Worm (Caenorhabditis elegans) whole organism, young adult: ENCODE measurements around the gene lpd-7.

Experiments used
- B0019.2 ChIP-seq: fragments of 200-800 bp; sonication (Bioruptor generic); conservative IDR thresholded peaks from 2 replicates; pipeline ENCODE4 v1.3.6; 2022; ENCODE audit warnings: missing genetic modification reagents, missing genetic modification characterization, missing compliant biosample characterization
- B0261.1 ChIP-seq: sonication (generic microtip); optimal IDR thresholded peaks from 2 replicates; lab custom pipeline; 2016; ENCODE audit warnings: mild to moderate bottlenecking, missing genetic modification characterization, moderate library complexity, missing compliant biosample characterization
- C17E4.6 ChIP-seq: fragments of 200-800 bp; sonication (Bioruptor generic); IDR thresholded peaks from 2 replicates; pipeline ENCODE4 v1.3.6; 2022; ENCODE audit warnings: missing genetic modification reagents, missing genetic modification characterization, missing compliant biosample characterization
- D2030.7 ChIP-seq: fragments of 200-800 bp; sonication (Bioruptor generic); IDR thresholded peaks from 2 replicates; pipeline ENCODE4 v1.3.6; 2022; ENCODE audit warnings: missing genetic modification reagents, missing genetic modification characterization, missing compliant biosample characterization
- F33H1.4 ChIP-seq: fragments of 200-800 bp; sonication (Bioruptor generic); IDR thresholded peaks from 2 replicates; pipeline ENCODE4 v1.3.6; 2022; ENCODE audit warnings: missing genetic modification reagents, missing genetic modification characterization, missing compliant biosample characterization
- F49E8.2 ChIP-seq: sonication (generic microtip); optimal IDR thresholded peaks from 3 replicates; lab custom pipeline; 2017; ENCODE audit warnings: missing genetic modification characterization, mild to moderate bottlenecking, missing compliant biosample characterization, antibody characterized with exemption, moderate library complexity; ENCODE audit not compliant: insufficient read depth
- T07F8.4 ChIP-seq: sonication (generic microtip); optimal IDR thresholded peaks from 2 replicates; lab custom pipeline; 2016; ENCODE audit warnings: mild to moderate bottlenecking, missing genetic modification characterization, moderate library complexity, missing compliant biosample characterization
- Y53G8AR.9 ChIP-seq: fragments of 200-800 bp; sonication (Bioruptor generic); conservative IDR thresholded peaks from 2 replicates; pipeline ENCODE4 v1.3.6; 2022; ENCODE audit warnings: missing genetic modification reagents, missing genetic modification characterization, missing compliant biosample characterization
- Y67H2A.10 ChIP-seq: fragments of 200-800 bp; sonication (Bioruptor generic); conservative IDR thresholded peaks from 2 replicates; pipeline ENCODE4 v1.3.6; 2022; ENCODE audit warnings: missing genetic modification reagents, missing genetic modification characterization, missing compliant biosample characterization
- atf-7 ChIP-seq: sonication (generic microtip); optimal IDR thresholded peaks from 2 replicates; lab custom pipeline; 2017; ENCODE audit warnings: mild to moderate bottlenecking, missing genetic modification characterization, missing compliant biosample characterization
- attf-6 ChIP-seq: fragments of 200-800 bp; sonication (Bioruptor generic); IDR thresholded peaks from 2 replicates; pipeline ENCODE4 v1.3.6; 2022; ENCODE audit warnings: missing genetic modification reagents, missing genetic modification characterization, missing compliant biosample characterization
- bed-2 ChIP-seq: fragments of 200-800 bp; sonication (Bioruptor generic); IDR thresholded peaks from 2 replicates; pipeline ENCODE4 v1.3.6; 2022; ENCODE audit warnings: missing genetic modification reagents, missing genetic modification characterization, missing compliant biosample characterization
- cebp-1 ChIP-seq, 2 experiments: fragments of 200-800 bp in 1 of 2; sonication (Bioruptor generic) in 1 of 2; sonication (generic microtip) in 1 of 2; IDR thresholded peaks in 1 of 2; optimal IDR thresholded peaks in 1 of 2; 2 replicates each; pipeline versions ENCODE4 v1.3.6 to Lab custom; 2017 to 2022; ENCODE audit warnings: missing compliant biosample characterization in 2 of 2, missing genetic modification characterization in 2 of 2, mild to moderate bottlenecking in 1 of 2, missing genetic modification reagents in 1 of 2, moderate library complexity in 1 of 2
- cebp-2 ChIP-seq: fragments of 200-800 bp; sonication (Bioruptor generic); IDR thresholded peaks from 2 replicates; pipeline ENCODE4 v1.3.6; 2022; ENCODE audit warnings: missing genetic modification characterization, missing compliant biosample characterization
- die-1 ChIP-seq: sonication (generic microtip); optimal IDR thresholded peaks from 2 replicates; lab custom pipeline; 2016; ENCODE audit warnings: missing genotype, mild to moderate bottlenecking, missing genetic modification characterization, missing compliant biosample characterization
- dox-1 ChIP-seq: fragments of 200-800 bp; sonication (Bioruptor generic); IDR thresholded peaks from 2 replicates; pipeline ENCODE4 v1.3.6; 2022; ENCODE audit warnings: missing genetic modification reagents, missing genetic modification characterization, missing compliant biosample characterization
- efl-1 ChIP-seq: fragments of 150-350 bp; optimal IDR thresholded peaks from 2 replicates; lab custom pipeline; 2014; ENCODE audit warnings: missing biosample characterization, missing genetic modification reagents, missing genetic modification characterization
- him-1 ChIP-seq: sonication (generic microtip); optimal IDR thresholded peaks from 2 replicates; lab custom pipeline; 2016; ENCODE audit warnings: missing genotype, missing genetic modification reagents, missing genetic modification characterization, missing compliant biosample characterization
- hlh-26 ChIP-seq: fragments of 200-800 bp; sonication (Bioruptor generic); conservative IDR thresholded peaks from 2 replicates; pipeline ENCODE4 v1.3.6; 2022; ENCODE audit warnings: missing genetic modification reagents, missing genetic modification characterization, missing compliant biosample characterization
- hmg-1.2 ChIP-seq: fragments of 200-800 bp; sonication (Bioruptor generic); IDR thresholded peaks from 2 replicates; pipeline ENCODE4 v1.3.6; 2022; ENCODE audit warnings: missing genetic modification reagents, missing genetic modification characterization, missing compliant biosample characterization
- lir-1 ChIP-seq: fragments of 200-800 bp; sonication (Bioruptor generic); conservative IDR thresholded peaks from 2 replicates; pipeline ENCODE4 v1.3.6; 2022; ENCODE audit warnings: missing genetic modification reagents, missing genetic modification characterization, missing compliant biosample characterization
- madf-6 ChIP-seq: fragments of 200-800 bp; sonication (Bioruptor generic); IDR thresholded peaks from 2 replicates; pipeline ENCODE4 v1.3.6; 2022; ENCODE audit warnings: missing genetic modification reagents, missing genetic modification characterization, missing compliant biosample characterization
- mes-4 ChIP-seq: sonication (generic microtip); optimal IDR thresholded peaks from 2 replicates; lab custom pipeline; 2016; ENCODE audit warnings: missing genotype, missing genetic modification characterization, missing compliant biosample characterization
- nfyb-1 ChIP-seq: fragments of 200-800 bp; sonication (Bioruptor generic); IDR thresholded peaks from 2 replicates; pipeline ENCODE4 v1.3.6; 2022; ENCODE audit warnings: missing genetic modification reagents, missing genetic modification characterization, missing compliant biosample characterization
- nhr-120 ChIP-seq: fragments of 200-800 bp; sonication (Bioruptor generic); IDR thresholded peaks from 2 replicates; pipeline ENCODE4 v1.3.6; 2022; ENCODE audit warnings: missing genetic modification characterization, missing compliant biosample characterization
- nhr-179 ChIP-seq: sonication (generic microtip); optimal IDR thresholded peaks from 2 replicates; lab custom pipeline; 2016; ENCODE audit warnings: mild to moderate bottlenecking, missing genetic modification characterization, missing compliant biosample characterization
- pbrm-1 ChIP-seq: fragments of 200-800 bp; sonication (Bioruptor generic); IDR thresholded peaks from 2 replicates; pipeline ENCODE4 v1.3.6; 2022; ENCODE audit warnings: missing genetic modification reagents, missing genetic modification characterization, missing compliant biosample characterization
- sdz-38 ChIP-seq: sonication (generic microtip); optimal IDR thresholded peaks from 2 replicates; lab custom pipeline; 2016; ENCODE audit warnings: missing genotype, missing genetic modification characterization, missing compliant biosample characterization
- snpc-1.1 ChIP-seq: sonication (generic microtip); optimal IDR thresholded peaks from 2 replicates; lab custom pipeline; 2017; ENCODE audit warnings: missing genetic modification characterization, mild to moderate bottlenecking, missing compliant biosample characterization, antibody characterized with exemption, moderate library complexity, missing genotype, missing genetic modification reagents; ENCODE audit not compliant: insufficient read depth
- snpc-3.4 ChIP-seq: sonication (generic microtip); optimal IDR thresholded peaks from 2 replicates; lab custom pipeline; 2017; ENCODE audit warnings: missing genetic modification characterization, mild to moderate bottlenecking, missing compliant biosample characterization, antibody characterized with exemption, moderate library complexity, missing genotype, missing genetic modification reagents
- snpc-4 ChIP-seq, 5 experiments: fragments of 150-350 bp in 1 of 5; sonication (generic microtip) in 4 of 5; optimal IDR thresholded peaks; 2 replicates each; lab custom pipeline; 2014 to 2018; ENCODE audit warnings: missing genetic modification characterization in 5 of 5, missing biosample characterization in 3 of 5, antibody characterized with exemption in 2 of 5, mild to moderate bottlenecking in 2 of 5, missing compliant biosample characterization in 2 of 5, missing genotype in 2 of 5, moderate library complexity in 2 of 5, missing genetic modification reagents in 1 of 5
- zim-3 ChIP-seq: sonication (generic microtip); optimal IDR thresholded peaks from 2 replicates; lab custom pipeline; 2017; ENCODE audit warnings: mild to moderate bottlenecking, missing genetic modification characterization, moderate library complexity, missing compliant biosample characterization
- ztf-25 ChIP-seq: fragments of 200-800 bp; sonication (Bioruptor generic); IDR thresholded peaks from 2 replicates; pipeline ENCODE4 v1.3.6; 2022; ENCODE audit warnings: missing genetic modification reagents, missing genetic modification characterization, missing compliant biosample characterization
- ztf-28 ChIP-seq: fragments of 200-800 bp; sonication (Bioruptor generic); IDR thresholded peaks from 2 replicates; pipeline ENCODE4 v1.3.6; 2022; ENCODE audit warnings: missing genetic modification reagents, missing genetic modification characterization, missing compliant biosample characterization
- ztf-3 ChIP-seq: fragments of 200-800 bp; sonication (Bioruptor generic); optimal IDR thresholded peaks from 2 replicates; lab custom pipeline; 2018; ENCODE audit warnings: mild to moderate bottlenecking, missing genetic modification characterization, missing compliant biosample characterization
- ztf-6 ChIP-seq: fragments of 200-800 bp; sonication (Bioruptor generic); IDR thresholded peaks from 2 replicates; pipeline ENCODE4 v1.3.6; 2022; ENCODE audit warnings: missing genetic modification reagents, missing genetic modification characterization, missing compliant biosample characterization

lpd-7 gene

DNA sequence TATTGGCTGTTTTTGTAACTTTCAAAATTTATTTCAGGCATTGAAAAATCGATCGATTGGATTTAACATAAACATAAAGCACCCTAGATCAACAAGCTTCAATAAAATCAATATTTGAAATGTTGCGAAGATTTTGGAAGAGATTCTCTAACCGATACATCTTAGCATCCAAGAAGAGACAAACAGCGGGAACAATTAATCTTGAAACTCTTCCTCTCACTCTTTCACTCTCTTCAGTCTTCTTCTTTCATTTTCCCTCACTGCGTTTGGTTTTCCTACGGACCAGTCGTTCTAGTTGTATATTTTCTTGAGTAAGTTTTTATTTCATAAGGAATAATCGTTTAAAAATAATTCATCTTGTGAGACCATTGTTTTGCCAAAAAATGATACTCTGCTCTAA lies 40.1 kb upstream of the lpd-7 start:
- TF ChIP-seq zim-3 (tag; lab: Kevin White, UChicago), result no peak
- no peak for TF ChIP-seq mes-4 (tag; lab: Kevin White, UChicago)
- no peak for TF ChIP-seq T07F8.4 (tag; lab: Kevin White, UChicago)
- no peak for TF ChIP-seq sdz-38 (tag; lab: Kevin White, UChicago)
- TF ChIP-seq nhr-179 (tag; lab: Kevin White, UChicago), result no peak
- no peak for TF ChIP-seq hmg-1.2 (GFP tag; lab: Robert Waterston, UW)
- TF ChIP-seq die-1 (tag; lab: Kevin White, UChicago), result no peak

DNA sequence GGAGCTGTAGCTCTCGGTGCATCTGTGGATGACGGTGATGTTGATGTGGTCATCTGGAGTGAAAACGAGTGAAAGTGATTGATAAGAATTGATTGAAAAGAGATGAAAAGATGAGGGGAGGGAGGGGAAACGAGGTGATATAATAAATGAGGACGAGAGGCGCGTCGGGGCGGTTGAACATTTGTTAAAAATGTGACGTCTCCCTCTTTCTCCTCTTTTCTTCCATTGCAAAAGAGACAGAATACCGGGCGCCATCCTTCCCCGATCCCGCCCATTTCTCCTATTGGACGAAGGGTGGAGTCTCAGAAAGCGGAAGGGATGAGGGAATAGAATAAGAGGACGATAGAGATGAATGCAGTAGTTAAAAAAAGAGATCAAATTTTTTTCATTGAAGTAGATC lies 38.5 kb upstream of the lpd-7 start:
- TF ChIP-seq ztf-28 (GFP tag; lab: Robert Waterston, UW) (no peak), F49E8.2 (tag; lab: Kevin White, UChicago) (no peak), madf-6 (GFP tag; lab: Robert Waterston, UW) (no peak), nfyb-1 (GFP tag; lab: Robert Waterston, UW) (no peak), mes-4 (tag; lab: Kevin White, UChicago) (no peak), C17E4.6 (no peak), ztf-3 (GFP tag; lab: Kevin White, UChicago) (no peak), pbrm-1 (GFP tag; lab: Robert Waterston, UW) (no peak), lir-1 (no peak), snpc-3.4 (tag; lab: Kevin White, UChicago) (no peak), hlh-26 (GFP tag; lab: Robert Waterston, UW) (no peak), atf-7 (tag; lab: Kevin White, UChicago) (no peak)

DNA sequence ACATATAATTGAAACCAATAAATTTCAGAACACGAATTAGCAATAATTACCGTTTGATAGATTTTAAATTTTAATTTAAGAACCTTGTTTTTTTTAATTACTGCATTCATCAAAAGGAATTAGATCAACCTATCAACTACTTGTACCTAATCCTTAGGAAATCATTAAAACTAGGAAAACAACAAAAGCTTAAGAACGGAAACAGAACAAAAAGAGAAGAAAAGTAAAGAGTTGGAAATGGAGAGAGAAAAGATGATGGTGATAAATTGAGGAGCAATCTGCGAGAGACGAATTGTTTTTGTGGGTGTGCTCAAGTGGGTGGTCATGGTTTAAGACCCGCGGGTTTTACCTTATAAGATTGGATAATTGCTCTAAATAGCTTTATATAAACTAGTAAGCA lies 37.8 kb upstream of the lpd-7 start:
- no peak for TF ChIP-seq him-1
- no peak for TF ChIP-seq D2030.7
- TF ChIP-seq hmg-1.2 (GFP tag; lab: Robert Waterston, UW), result no peak
- TF ChIP-seq ztf-25 (GFP tag; lab: Robert Waterston, UW), result no peak
- TF ChIP-seq zim-3 (tag; lab: Kevin White, UChicago), result no peak
- TF ChIP-seq cebp-2 (GFP tag; lab: Robert Waterston, UW), result no peak
- TF ChIP-seq atf-7 (tag; lab: Kevin White, UChicago), result no peak
- no peak for TF ChIP-seq ztf-28 (GFP tag; lab: Robert Waterston, UW)
- no peak for TF ChIP-seq bed-2
- no peak for TF ChIP-seq nhr-120 (GFP tag; lab: Robert Waterston, UW)
- TF ChIP-seq cebp-1 (GFP tag; IDR thresholded peaks at IDR 0.05; lab: Robert Waterston, UW), result no peak
- no peak for TF ChIP-seq cebp-1 (tag; optimal IDR thresholded peaks at IDR 0.05; lab: Kevin White, UChicago)
- TF ChIP-seq efl-1 (GFP tag; lab: Kevin White, UChicago), result no peak

DNA sequence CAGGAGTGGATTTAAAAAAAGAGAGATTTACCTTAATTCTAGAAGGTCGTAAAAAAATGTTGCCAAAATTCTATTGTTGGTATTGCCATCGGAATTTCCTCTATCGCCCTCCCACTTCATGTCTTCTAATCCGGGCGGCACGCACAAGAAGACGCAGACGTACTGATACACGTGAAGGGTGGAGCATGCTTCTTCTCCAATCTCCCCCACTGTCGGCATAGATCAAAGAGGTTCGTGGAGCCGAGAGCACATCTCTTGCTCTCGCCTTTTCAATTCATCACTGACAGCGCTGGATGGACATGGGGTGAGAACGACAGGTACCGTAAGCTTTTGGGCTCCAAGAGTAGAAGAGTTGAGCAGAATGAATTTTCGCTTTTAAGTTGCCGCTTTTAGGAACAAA lies 36.6 kb upstream of the lpd-7 start, which contains the start of gene lin-39:
Gene lin-39 (minus strand): TSS at position 74 of the 400 bp plus-strand sequence.
- TF ChIP-seq F33H1.4 (GFP tag; lab: Robert Waterston, UW) (no peak), B0019.2 (GFP tag; lab: Robert Waterston, UW) (no peak), Y53G8AR.9 (no peak), snpc-1.1 (no peak), Y67H2A.10 (GFP tag; lab: Robert Waterston, UW) (no peak), ztf-25 (GFP tag; lab: Robert Waterston, UW) (no peak), snpc-4 (GFP tag; optimal IDR thresholded peaks at IDR 0.05; lab: Kevin White, UChicago) (no peak), snpc-4 (tag; optimal IDR thresholded peaks at IDR 0.05; lab: Kevin White, UChicago) (no peak), snpc-3.4 (tag; lab: Kevin White, UChicago) (no peak), B0261.1 (tag; lab: Kevin White, UChicago) (no peak), hlh-26 (GFP tag; lab: Robert Waterston, UW) (no peak), dox-1 (GFP tag; lab: Robert Waterston, UW) (no peak), attf-6 (no peak), ztf-6 (GFP tag; lab: Robert Waterston, UW) (no peak)
